Worm (Caenorhabditis elegans) whole organism, L1 larva: ENCODE results near the gene cyc-2.2.

Experiments used
- C34B4.2 ChIP-seq: sonication (generic microtip); optimal IDR thresholded peaks from 2 replicates; lab custom pipeline; 2017; ENCODE audit warnings: mild to moderate bottlenecking, missing genetic modification characterization, missing compliant biosample characterization
- aha-1 ChIP-seq: fragments of 150-350 bp; optimal IDR thresholded peaks from 2 replicates; lab custom pipeline; 2014; ENCODE audit warnings: missing biosample characterization, missing genetic modification characterization
- aly-2 ChIP-seq: fragments of 150-350 bp; optimal IDR thresholded peaks from 2 replicates; lab custom pipeline; 2014; ENCODE audit warnings: missing biosample characterization, missing genetic modification characterization
- ama-1 ChIP-seq: fragments of 150-350 bp; optimal IDR thresholded peaks from 2 replicates; lab custom pipeline; 2014
- ceh-8 ChIP-seq: fragments of 200-800 bp; sonication (Bioruptor generic); optimal IDR thresholded peaks from 2 replicates; lab custom pipeline; 2018; ENCODE audit warnings: mild to moderate bottlenecking, missing genetic modification characterization, moderate library complexity, missing compliant biosample characterization
- ceh-82 ChIP-seq, 3 experiments: fragments of 150-350 bp in 1 of 3; sonication (generic microtip) in 2 of 3; optimal IDR thresholded peaks; 2 replicates each; lab custom pipeline; 2014 to 2017; ENCODE audit warnings: missing biosample characterization in 3 of 3, missing genetic modification characterization in 3 of 3
- ceh-88 ChIP-seq: fragments of 200-800 bp; sonication (Bioruptor generic); IDR thresholded peaks from 2 replicates; pipeline ENCODE4 v1.3.6; 2022; ENCODE audit warnings: missing genetic modification characterization, missing compliant biosample characterization
- ces-1 ChIP-seq: fragments of 150-350 bp; optimal IDR thresholded peaks from 2 replicates; lab custom pipeline; 2014; ENCODE audit warnings: missing biosample characterization, missing genetic modification reagents, missing genetic modification characterization
- efl-1 ChIP-seq, 4 experiments: fragments of 150-350 bp; optimal IDR thresholded peaks in 3 of 4; peaks in 1 of 4; 1 replicate in 1 of 4; 2 replicates in 3 of 4; lab custom pipeline; 2014; ENCODE audit warnings: missing biosample characterization in 2 of 4, missing genetic modification characterization in 2 of 4, missing genetic modification reagents in 2 of 4
- efl-3 ChIP-seq: fragments of 200-800 bp; sonication (Bioruptor generic); optimal IDR thresholded peaks from 2 replicates; lab custom pipeline; 2018; ENCODE audit warnings: mild to moderate bottlenecking, missing genetic modification characterization, missing compliant biosample characterization
- egl-27 ChIP-seq, 2 experiments: fragments of 150-350 bp in 1 of 2; sonication (generic microtip); optimal IDR thresholded peaks; 3 replicates each; lab custom pipeline; 2017 to 2018; ENCODE audit warnings: missing biosample characterization in 2 of 2, missing genetic modification characterization in 2 of 2, missing genetic modification reagents in 2 of 2
- elt-3 ChIP-seq, 6 experiments: fragments of 150-350 bp in 1 of 6; sonication (generic microtip); optimal IDR thresholded peaks; 2 replicates each; lab custom pipeline; 2017 to 2018; ENCODE audit warnings: missing biosample characterization in 6 of 6, missing genetic modification characterization in 6 of 6, inconsistent platforms in 1 of 6
- ets-5 ChIP-seq: fragments of 200-800 bp; sonication (Bioruptor generic); IDR thresholded peaks from 2 replicates; pipeline ENCODE4 v1.3.6; 2022; ENCODE audit warnings: missing genetic modification characterization, missing compliant biosample characterization
- grh-1 ChIP-seq: fragments of 200-800 bp; sonication (Bioruptor generic); IDR thresholded peaks from 2 replicates; pipeline ENCODE4 v1.3.6; 2022; ENCODE audit warnings: missing genetic modification reagents, missing genetic modification characterization, missing compliant biosample characterization
- irx-1 ChIP-seq: sonication (generic microtip); optimal IDR thresholded peaks from 2 replicates; lab custom pipeline; 2016; ENCODE audit warnings: missing genetic modification characterization, missing compliant biosample characterization
- jun-1 ChIP-seq: fragments of 150-350 bp; optimal IDR thresholded peaks from 2 replicates; lab custom pipeline; 2014; ENCODE audit warnings: missing biosample characterization, missing genetic modification reagents, missing genetic modification characterization
- lin-13 ChIP-seq: fragments of 150-350 bp; optimal IDR thresholded peaks from 2 replicates; lab custom pipeline; 2014; ENCODE audit warnings: missing biosample characterization, missing genetic modification reagents, missing genetic modification characterization
- lin-14 ChIP-seq: fragments of 200-800 bp; sonication (Bioruptor generic); optimal IDR thresholded peaks from 2 replicates; lab custom pipeline; 2018; ENCODE audit warnings: mild to moderate bottlenecking, missing genetic modification characterization, moderate library complexity, missing compliant biosample characterization
- lin-39 ChIP-seq: fragments of 150-350 bp; optimal IDR thresholded peaks from 2 replicates; lab custom pipeline; 2014; ENCODE audit warnings: missing biosample characterization, missing genetic modification reagents, missing genetic modification characterization
- lir-3 ChIP-seq: sonication (generic microtip); optimal IDR thresholded peaks from 2 replicates; lab custom pipeline; 2016; ENCODE audit warnings: mild to moderate bottlenecking, missing genetic modification characterization, moderate library complexity, missing compliant biosample characterization; ENCODE audit not compliant: poor library complexity
- lsy-2 ChIP-seq, 2 experiments: fragments of 150-350 bp; optimal IDR thresholded peaks; 2 replicates each; lab custom pipeline; 2014; ENCODE audit warnings: missing biosample characterization in 2 of 2, missing genetic modification characterization in 2 of 2
- mab-9 ChIP-seq: fragments of 200-800 bp; sonication (Bioruptor generic); IDR thresholded peaks from 2 replicates; pipeline ENCODE4 v1.3.6; 2022; ENCODE audit warnings: missing genetic modification reagents, missing genetic modification characterization, missing compliant biosample characterization
- mdl-1 ChIP-seq, 2 experiments: fragments of 150-350 bp; optimal IDR thresholded peaks; 2 replicates each; lab custom pipeline; 2014 to 2017; ENCODE audit warnings: missing biosample characterization in 2 of 2, missing genetic modification characterization in 2 of 2, inconsistent platforms in 1 of 2
- mef-2 ChIP-seq: fragments of 150-350 bp; optimal IDR thresholded peaks from 2 replicates; lab custom pipeline; 2014; ENCODE audit warnings: missing biosample characterization, missing genetic modification characterization
- mep-1 ChIP-seq: fragments of 150-350 bp; optimal IDR thresholded peaks from 2 replicates; lab custom pipeline; 2014; ENCODE audit warnings: missing biosample characterization, missing genetic modification characterization
- nhr-11 ChIP-seq: fragments of 150-350 bp; optimal IDR thresholded peaks from 2 replicates; lab custom pipeline; 2014; ENCODE audit warnings: missing biosample characterization, missing genetic modification characterization
- nhr-12 ChIP-seq: sonication (generic microtip); optimal IDR thresholded peaks from 2 replicates; lab custom pipeline; 2017; ENCODE audit warnings: missing biosample characterization, missing genetic modification characterization
- nhr-19 ChIP-seq: fragments of 200-800 bp; sonication (Bioruptor generic); conservative IDR thresholded peaks from 2 replicates; pipeline ENCODE4 v1.3.6; 2022; ENCODE audit warnings: missing genetic modification characterization, missing compliant biosample characterization
- nhr-20 ChIP-seq: sonication (generic microtip); optimal IDR thresholded peaks from 2 replicates; lab custom pipeline; 2016; ENCODE audit warnings: mild to moderate bottlenecking, missing genetic modification characterization, missing compliant biosample characterization
- nhr-47 ChIP-seq: sonication (generic microtip); optimal IDR thresholded peaks from 2 replicates; lab custom pipeline; 2016; ENCODE audit warnings: mild to moderate bottlenecking, missing genetic modification characterization, moderate library complexity, missing compliant biosample characterization
- nhr-76 ChIP-seq: sonication (generic microtip); optimal IDR thresholded peaks from 2 replicates; lab custom pipeline; 2017; ENCODE audit warnings: missing biosample characterization, missing genetic modification characterization
- nhr-85 ChIP-seq: sonication (generic microtip); peaks from one replicate; lab custom pipeline; 2016; ENCODE audit warnings: missing genetic modification characterization, inconsistent platforms, missing compliant biosample characterization
- pag-3 ChIP-seq: sonication (generic microtip); optimal IDR thresholded peaks from 2 replicates; lab custom pipeline; 2017; ENCODE audit warnings: missing genetic modification characterization, mild to moderate bottlenecking, missing compliant biosample characterization, antibody characterized with exemption, borderline replicate concordance; ENCODE audit not compliant: insufficient read depth
- rnt-1 ChIP-seq: sonication (generic microtip); optimal IDR thresholded peaks from 2 replicates; lab custom pipeline; 2016; ENCODE audit warnings: mild to moderate bottlenecking, missing genetic modification characterization, moderate library complexity, missing compliant biosample characterization
- skn-1 ChIP-seq: fragments of 150-350 bp; optimal IDR thresholded peaks from 2 replicates; lab custom pipeline; 2014; ENCODE audit warnings: missing biosample characterization, missing genetic modification characterization
- snu-23 ChIP-seq: sonication (generic microtip); optimal IDR thresholded peaks from 2 replicates; lab custom pipeline; 2016; ENCODE audit warnings: missing genetic modification characterization, missing compliant biosample characterization
- sox-4 ChIP-seq: sonication (generic microtip); optimal IDR thresholded peaks from 2 replicates; lab custom pipeline; 2016; ENCODE audit warnings: missing genetic modification characterization, missing compliant biosample characterization
- sup-37 ChIP-seq: fragments of 200-800 bp; sonication (Bioruptor generic); optimal IDR thresholded peaks from 2 replicates; lab custom pipeline; 2018; ENCODE audit warnings: mild to moderate bottlenecking, missing genetic modification characterization, missing compliant biosample characterization
- tbx-2 ChIP-seq: sonication (generic microtip); optimal IDR thresholded peaks from 2 replicates; lab custom pipeline; 2016; ENCODE audit warnings: missing genetic modification characterization, missing compliant biosample characterization
- unc-130 ChIP-seq: fragments of 150-350 bp; optimal IDR thresholded peaks from 2 replicates; lab custom pipeline; 2017; ENCODE audit warnings: missing biosample characterization, missing genetic modification characterization, inconsistent platforms
- unc-30 ChIP-seq: sonication (generic microtip); optimal IDR thresholded peaks from 2 replicates; lab custom pipeline; 2017; ENCODE audit warnings: missing biosample characterization, missing genetic modification characterization
- unc-98 ChIP-seq: fragments of 200-800 bp; sonication (Bioruptor generic); IDR thresholded peaks from 2 replicates; pipeline ENCODE4 v1.3.6; 2022; ENCODE audit warnings: missing genetic modification characterization, missing compliant biosample characterization
- vab-15 ChIP-seq: sonication (generic microtip); optimal IDR thresholded peaks from 2 replicates; lab custom pipeline; 2017; ENCODE audit warnings: missing genotype, mild to moderate bottlenecking, missing genetic modification characterization, missing compliant biosample characterization
- xbp-1 ChIP-seq: sonication (generic microtip); optimal IDR thresholded peaks from 2 replicates; lab custom pipeline; 2016; ENCODE audit warnings: missing genetic modification characterization, missing compliant biosample characterization
- zip-4 ChIP-seq: fragments of 200-800 bp; sonication (Bioruptor generic); optimal IDR thresholded peaks from 2 replicates; lab custom pipeline; 2018; ENCODE audit warnings: mild to moderate bottlenecking, missing genetic modification characterization, moderate library complexity, missing compliant biosample characterization
- ztf-11 ChIP-seq, 2 experiments: sonication (generic microtip); optimal IDR thresholded peaks; 2 replicates each; lab custom pipeline; 2016 to 2017; ENCODE audit warnings: missing genetic modification characterization in 2 of 2, missing biosample characterization in 1 of 2, missing compliant biosample characterization in 1 of 2
- ztf-4 ChIP-seq: fragments of 150-350 bp; optimal IDR thresholded peaks from 2 replicates; lab custom pipeline; 2014; ENCODE audit warnings: missing biosample characterization, missing genetic modification characterization

cyc-2.2 gene

DNA sequence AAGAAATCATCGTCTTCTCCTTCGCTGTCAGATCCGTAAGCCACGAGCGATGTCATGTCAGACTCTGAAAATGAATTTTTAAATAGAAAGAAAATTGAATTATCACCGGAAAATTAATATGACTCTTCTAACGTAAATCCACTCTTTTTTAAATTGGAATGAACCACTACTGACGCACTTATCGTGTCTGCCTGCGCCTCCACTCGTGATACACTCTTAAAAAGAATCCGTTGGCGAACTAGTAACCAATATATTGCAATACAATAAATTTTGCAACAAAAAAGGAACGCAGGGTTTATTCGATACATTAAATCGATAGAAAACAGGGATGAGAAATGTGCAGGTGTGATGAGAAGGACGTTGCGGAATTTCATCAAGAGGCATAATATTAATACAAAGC, 47.4 kb upstream of the cyc-2.2 start, which contains the start of gene ccch-3 (continued):
- TF ChIP-seq lir-3 (peak; percentile 37), nhr-11 (tag; lab: Kevin White, UChicago) (no peak), snu-23 (GFP tag; lab: Kevin White, UChicago) (no peak), unc-98 (GFP tag; lab: Robert Waterston, UW) (no peak), nhr-47 (tag; lab: Kevin White, UChicago) (peak; percentile 80), ceh-82 (tag; optimal IDR thresholded peaks at IDR 0.05; lab: Kevin White, UChicago) (peak; percentile 27 to 50 (median 44)), ets-5 (GFP tag; lab: Robert Waterston, UW) (no peak), mab-9 (no peak), nhr-12 (tag; lab: Kevin White, UChicago) (no peak), lin-14 (GFP tag; lab: Kevin White, UChicago) (peak; percentile 90), lsy-2 (tag; optimal IDR thresholded peaks at IDR 0.05; lab: Kevin White, UChicago) (peak; percentile 79 to 88), ceh-8 (GFP tag; lab: Kevin White, UChicago) (peak; percentile 51), C34B4.2 (no peak)

DNA sequence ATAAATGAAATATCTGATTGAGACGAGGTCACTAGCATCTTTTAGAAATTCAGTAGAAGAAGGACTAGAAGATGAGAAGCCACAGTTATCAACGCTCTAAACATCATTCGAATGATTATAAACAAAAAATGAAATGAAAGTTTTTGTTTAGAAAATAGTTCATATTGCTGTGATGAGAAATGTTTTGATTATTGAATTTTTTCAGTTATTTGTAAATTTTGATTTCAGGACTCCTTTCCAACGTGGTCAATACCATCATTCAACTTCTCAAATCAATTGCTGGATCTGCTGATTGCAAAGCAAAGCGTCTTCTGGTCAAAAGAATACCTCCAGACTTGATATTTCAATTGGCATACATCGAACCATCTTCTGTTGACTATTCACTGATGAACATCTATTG, 46.1 kb upstream of the cyc-2.2 start, which contains the start of gene W05B10.6:
Gene W05B10.6, minus strand, starts transcription at position 101 of the 400 bp plus-strand sequence.
- TF ChIP-seq skn-1 (tag; lab: Kevin White, UChicago) = no peak
- TF ChIP-seq pag-3 = no peak
- no peak for TF ChIP-seq rnt-1 (tag; lab: Kevin White, UChicago)
- TF ChIP-seq jun-1 (tag; lab: Kevin White, UChicago) = no peak
- no peak for TF ChIP-seq unc-130 (tag; lab: Kevin White, UChicago)
- TF ChIP-seq nhr-47 (tag; lab: Kevin White, UChicago) = no peak
- TF ChIP-seq zip-4 (GFP tag; lab: Kevin White, UChicago) = no peak
- no peak for TF ChIP-seq efl-1 (optimal IDR thresholded peaks at IDR 0.05; lab: Kevin White, UChicago)
- no peak for TF ChIP-seq efl-1 (GFP tag; optimal IDR thresholded peaks at IDR 0.05 in 1 of 2; lab: Kevin White, UChicago)
- no peak for TF ChIP-seq nhr-20
- no peak for TF ChIP-seq aha-1
- no peak for TF ChIP-seq ceh-88 (GFP tag; lab: Robert Waterston, UW)
- no peak for TF ChIP-seq unc-98 (GFP tag; lab: Robert Waterston, UW)
- TF ChIP-seq snu-23 (GFP tag; lab: Kevin White, UChicago) = no peak
- TF ChIP-seq lir-3 = no peak
- no peak for TF ChIP-seq ces-1 (GFP tag; lab: Kevin White, UChicago)
- no peak for TF ChIP-seq ztf-11 (tag; optimal IDR thresholded peaks at IDR 0.05; lab: Kevin White, UChicago)
- no peak for TF ChIP-seq ets-5 (GFP tag; lab: Robert Waterston, UW)

DNA sequence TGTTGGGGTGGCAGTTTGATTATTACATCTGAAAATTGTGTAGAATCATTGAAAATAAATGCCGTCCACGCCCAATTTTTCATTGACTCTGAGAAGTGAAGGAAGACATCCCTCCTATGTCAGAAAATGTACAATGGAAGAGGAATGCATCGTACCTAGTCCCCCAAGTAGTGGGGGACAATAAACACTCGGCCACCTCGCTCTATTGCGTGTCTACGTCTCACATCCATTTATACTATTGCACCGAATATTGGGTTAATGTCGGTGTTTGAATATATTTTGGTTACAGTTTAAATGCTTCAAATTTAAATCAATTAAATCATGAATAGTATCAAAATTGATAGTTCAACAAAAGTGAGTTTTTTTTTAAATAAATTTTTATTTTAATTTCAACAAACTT, 37.6 kb upstream of the cyc-2.2 start, which contains the start of gene lin-25:
Gene lin-25, plus strand, starts transcription at position 290 of the 400 bp plus-strand sequence.
- TF ChIP-seq unc-30 (tag; lab: Kevin White, UChicago) = no peak
- TF ChIP-seq efl-1 (optimal IDR thresholded peaks at IDR 0.05; lab: Kevin White, UChicago) = peak; percentile 32 to 41
- peak in 1 of 2 experiments; percentile 21 for TF ChIP-seq efl-1 (GFP tag; optimal IDR thresholded peaks at IDR 0.05 in 1 of 2; lab: Kevin White, UChicago)
- no peak for TF ChIP-seq irx-1 (tag; lab: Kevin White, UChicago)
- no peak for TF ChIP-seq mef-2 (tag; lab: Kevin White, UChicago)
- no peak for TF ChIP-seq sup-37
- TF ChIP-seq nhr-11 (tag; lab: Kevin White, UChicago) = no peak
- no peak for TF ChIP-seq mab-9
- no peak for TF ChIP-seq tbx-2 (tag; lab: Kevin White, UChicago)
- TF ChIP-seq lsy-2 (tag; optimal IDR thresholded peaks at IDR 0.05; lab: Kevin White, UChicago) = peak in 1 of 2 experiments; percentile 51
- TF ChIP-seq egl-27 (tag; optimal IDR thresholded peaks at IDR 0.05; lab: Kevin White, UChicago) = no peak
- no peak for TF ChIP-seq C34B4.2
- no peak for TF ChIP-seq ama-1 (lab: Kevin White, UChicago)
- no peak for TF ChIP-seq efl-3 (GFP tag; lab: Kevin White, UChicago)
- no peak for TF ChIP-seq nhr-76 (tag; lab: Kevin White, UChicago)
- TF ChIP-seq xbp-1 (tag; lab: Kevin White, UChicago) = no peak
- no peak for TF ChIP-seq lin-13 (GFP tag; lab: Kevin White, UChicago)
- TF ChIP-seq mep-1 (tag; lab: Kevin White, UChicago) = no peak
- peak; percentile 71 for TF ChIP-seq lin-14 (GFP tag; lab: Kevin White, UChicago)
- TF ChIP-seq vab-15 (tag; lab: Kevin White, UChicago) = no peak
- TF ChIP-seq ztf-4 (tag; lab: Kevin White, UChicago) = no peak
- TF ChIP-seq sox-4 = no peak
- no peak for TF ChIP-seq mdl-1 (tag; optimal IDR thresholded peaks at IDR 0.05; lab: Kevin White, UChicago)
- TF ChIP-seq ceh-8 (GFP tag; lab: Kevin White, UChicago) = no peak
- no peak for TF ChIP-seq lin-39 (tag; lab: Kevin White, UChicago)
- TF ChIP-seq aly-2 (tag; lab: Kevin White, UChicago) = no peak
- TF ChIP-seq ces-1 (GFP tag; lab: Kevin White, UChicago) = no peak
- TF ChIP-seq nhr-19 (GFP tag; lab: Robert Waterston, UW) = no peak
- no peak for TF ChIP-seq elt-3 (tag; optimal IDR thresholded peaks at IDR 0.05; lab: Kevin White, UChicago)
- peak; percentile 49 for TF ChIP-seq rnt-1 (tag; lab: Kevin White, UChicago)
- no peak for TF ChIP-seq grh-1 (GFP tag; lab: Robert Waterston, UW)
- no peak for TF ChIP-seq nhr-85 (tag; lab: Kevin White, UChicago)
